Fruit fly (Drosophila melanogaster): ENCODE results near the gene CG32263.

DNA sequence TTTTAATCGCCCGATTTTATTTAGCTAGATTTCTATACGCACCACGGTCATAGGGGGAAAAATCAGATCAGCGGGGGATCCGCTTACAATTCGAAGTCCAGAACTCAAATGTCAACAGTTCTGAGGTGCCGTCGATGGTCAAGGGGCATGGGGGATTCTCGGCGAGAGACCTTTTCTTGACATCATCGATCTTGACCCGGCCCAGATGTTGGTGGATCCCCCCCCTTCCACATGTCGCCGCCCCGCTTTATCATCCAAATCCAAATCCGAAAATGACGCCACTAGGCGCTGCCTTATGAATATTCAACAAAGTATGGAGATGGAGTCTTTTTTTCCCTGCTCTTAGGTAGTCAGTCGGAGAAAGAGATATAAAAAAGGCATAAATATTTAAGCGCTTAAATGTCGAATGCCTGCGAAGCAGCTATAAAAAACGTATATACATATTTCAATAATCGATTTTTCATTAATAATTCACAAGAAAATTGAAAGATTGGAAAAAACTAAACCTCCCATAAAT lies 37.0 kb upstream of the CG32263 start:
- TF ChIP-seq NK7.1 (GFP tag; optimal IDR thresholded peaks at IDR 0.05) = no peak
- TF ChIP-seq Sry-δ (GFP tag; optimal IDR thresholded peaks at IDR 0.05) = no peak
- TF ChIP-seq tna (GFP tag; IDR thresholded peaks at IDR 0.05; ENCODE audit: partially characterized antibody) = no peak
- no peak for TF ChIP-seq tx (GFP tag; optimal IDR thresholded peaks at IDR 0.05)
- no peak for TF ChIP-seq ranshi (GFP tag; IDR thresholded peaks at IDR 0.05)
- TF ChIP-seq CG12744 (GFP tag; optimal IDR thresholded peaks at IDR 0.05) = no peak
- TF ChIP-seq ftz-f1 (GFP tag; optimal IDR thresholded peaks at IDR 0.05) = no peak
- peak; percentile 42 for TF ChIP-seq oc (tag; optimal IDR thresholded peaks at IDR 0.05)
- TF ChIP-seq Hand (GFP tag; optimal IDR thresholded peaks at IDR 0.05) = no peak

Data from whole organism, embryonic.